Fruit fly (Drosophila melanogaster): ENCODE measurements around the gene Vps33B.

Gene Vps33B

dm6 chr3R:25490375-25490774, 17.1 kb downstream of the Vps33B start (continued):
- TF ChIP-seq Trl (optimal IDR thresholded peaks at IDR 0.05): no peak
- TF ChIP-seq Trl (GFP tag; optimal IDR thresholded peaks at IDR 0.05): no peak
- TF ChIP-seq CG4854 (GFP tag; optimal IDR thresholded peaks at IDR 0.05): no peak
- TF ChIP-seq insv (GFP tag; optimal IDR thresholded peaks at IDR 0.05): no peak
- TF ChIP-seq CG32767 (GFP tag; IDR thresholded peaks at IDR 0.05): no peak
- no peak for TF ChIP-seq dati (GFP tag; IDR thresholded peaks at IDR 0.05)
- TF ChIP-seq HLH4C (GFP tag; IDR thresholded peaks at IDR 0.05; ENCODE audit: partially characterized antibody): no peak
- TF ChIP-seq sisA (GFP tag; IDR thresholded peaks at IDR 0.05): peak; percentile 41
- no peak for TF ChIP-seq bcd (GFP tag; optimal IDR thresholded peaks at IDR 0.05)
- TF ChIP-seq CG14710 (tag; optimal IDR thresholded peaks at IDR 0.05): no peak
- TF ChIP-seq fu2 (GFP tag; optimal IDR thresholded peaks at IDR 0.05): no peak
- peak; percentile 17 for TF ChIP-seq CG11723 (GFP tag; optimal IDR thresholded peaks at IDR 0.05)
- no peak for TF ChIP-seq hbn (GFP tag; IDR thresholded peaks at IDR 0.05; ENCODE audit: partially characterized antibody)
- 0 out of 2 replicates have a peak, but pooled peaks have one; percentile 11 for TF ChIP-seq CG14441 (GFP tag; IDR thresholded peaks at IDR 0.05)
- TF ChIP-seq CG16779 (GFP tag; IDR thresholded peaks at IDR 0.05): no peak
- TF ChIP-seq Nf-YB (GFP tag; optimal IDR thresholded peaks at IDR 0.05): peak; percentile 74
- TF ChIP-seq chn (GFP tag; optimal IDR thresholded peaks at IDR 0.05): no peak
- no peak for TF ChIP-seq twi (tag; optimal IDR thresholded peaks at IDR 0.05)
- no peak for TF ChIP-seq CG34376 (GFP tag; optimal IDR thresholded peaks at IDR 0.05)
- TF ChIP-seq CG6854 (GFP tag; optimal IDR thresholded peaks at IDR 0.05): no peak
- peak; percentile 20 for TF ChIP-seq jing (GFP tag; optimal IDR thresholded peaks at IDR 0.05)
- no peak for TF ChIP-seq MTF-1 (GFP tag; optimal IDR thresholded peaks at IDR 0.05; ENCODE audit: borderline replicate concordance)
- TF ChIP-seq CG3281 (GFP tag; optimal IDR thresholded peaks at IDR 0.05): no peak
- no peak for TF ChIP-seq nmo (GFP tag; optimal IDR thresholded peaks at IDR 0.05)
- no peak for TF ChIP-seq CG7357 (GFP tag; IDR thresholded peaks at IDR 0.05)
- no peak for TF ChIP-seq repo (GFP tag; optimal IDR thresholded peaks at IDR 0.05)
- no peak for TF ChIP-seq Hr3 (GFP tag; optimal IDR thresholded peaks at IDR 0.05)
- TF ChIP-seq sna (GFP tag; IDR thresholded peaks at IDR 0.05; ENCODE audit: partially characterized antibody): no peak
- TF ChIP-seq oc (tag; optimal IDR thresholded peaks at IDR 0.05): peak; percentile 29
- TF ChIP-seq CG7372 (GFP tag; IDR thresholded peaks at IDR 0.05): no peak
- TF ChIP-seq HHEX (GFP tag; optimal IDR thresholded peaks at IDR 0.05): no peak
- TF ChIP-seq ttk (GFP tag; IDR thresholded peaks at IDR 0.05): no peak
- TF ChIP-seq Hsf (GFP tag; optimal IDR thresholded peaks at IDR 0.05): no peak
- TF ChIP-seq Ptx1 (GFP tag; IDR thresholded peaks at IDR 0.05): 0 out of 2 replicates have a peak, but pooled peaks have one; percentile 5
- TF ChIP-seq bab2 (GFP tag; optimal IDR thresholded peaks at IDR 0.05): no peak
- TF ChIP-seq dysf (GFP tag; IDR thresholded peaks at IDR 0.05): no peak
- no peak for TF ChIP-seq CG15514 (GFP tag; optimal IDR thresholded peaks at IDR 0.05)
- TF ChIP-seq CG17186 (GFP tag; optimal IDR thresholded peaks at IDR 0.05): no peak
- no peak for TF ChIP-seq Vsx1 (GFP tag; optimal IDR thresholded peaks at IDR 0.05)
- TF ChIP-seq grn (GFP tag; optimal IDR thresholded peaks at IDR 0.05): peak; percentile 56
- no peak for TF ChIP-seq tup (GFP tag; optimal IDR thresholded peaks at IDR 0.05)
- no peak for TF ChIP-seq cwo (GFP tag; optimal IDR thresholded peaks at IDR 0.05)
- no peak for TF ChIP-seq sim (GFP tag; IDR thresholded peaks at IDR 0.05)
- TF ChIP-seq vfl (GFP tag; optimal IDR thresholded peaks at IDR 0.05): no peak
- TF ChIP-seq kay (GFP tag; optimal IDR thresholded peaks at IDR 0.05): peak; percentile 60
- TF ChIP-seq Sry-δ (GFP tag; optimal IDR thresholded peaks at IDR 0.05): no peak
- TF ChIP-seq CG12744 (GFP tag; optimal IDR thresholded peaks at IDR 0.05): no peak
- no peak for TF ChIP-seq CG3847 (GFP tag; IDR thresholded peaks at IDR 0.05)
- peak; percentile 41; the same call in 2 of the 3 replicates for TF ChIP-seq zfh1 (GFP tag; IDR thresholded peaks at IDR 0.05)
- no peak for TF ChIP-seq odd (GFP tag; optimal IDR thresholded peaks at IDR 0.05)
- TF ChIP-seq caup (GFP tag; optimal IDR thresholded peaks at IDR 0.05; ENCODE audit: severe bottlenecking): no peak
- TF ChIP-seq ssp (GFP tag; IDR thresholded peaks at IDR 0.05): no peak
